Worm (Caenorhabditis elegans) whole organism, L3 larva: Measurements from ENCODE around the gene inx-8.

Source experiments
- ZK546.5 ChIP-seq: sonication (generic microtip); optimal IDR thresholded peaks from 2 replicates; lab custom pipeline; 2017; ENCODE audit warnings: missing biosample characterization, missing genetic modification characterization
- elt-3 ChIP-seq, 3 experiments: fragments of 150-350 bp in 1 of 3; sonication (generic microtip) in 2 of 3; optimal IDR thresholded peaks; 2 replicates in 2 of 3; 4 replicates in 1 of 3; lab custom pipeline; 2014 to 2017; ENCODE audit warnings: missing biosample characterization in 3 of 3, missing genetic modification characterization in 3 of 3
- jun-1 ChIP-seq: fragments of 150-350 bp; optimal IDR thresholded peaks from 2 replicates; lab custom pipeline; 2014; ENCODE audit warnings: missing biosample characterization, missing genetic modification reagents, missing genetic modification characterization
- lin-39 ChIP-seq: fragments of 150-350 bp; optimal IDR thresholded peaks from 2 replicates; lab custom pipeline; 2018; ENCODE audit warnings: missing biosample characterization, missing genetic modification reagents, missing genetic modification characterization
- mdl-1 ChIP-seq: fragments of 150-350 bp; optimal IDR thresholded peaks from 2 replicates; lab custom pipeline; 2014; ENCODE audit warnings: missing biosample characterization, missing genetic modification characterization
- nhr-12 ChIP-seq: fragments of 150-350 bp; optimal IDR thresholded peaks from 2 replicates; lab custom pipeline; 2014; ENCODE audit warnings: missing biosample characterization, missing genetic modification characterization
- snpc-4 ChIP-seq: fragments of 150-350 bp; optimal IDR thresholded peaks from 2 replicates; lab custom pipeline; 2014; ENCODE audit warnings: missing biosample characterization, missing genetic modification characterization

DNA sequence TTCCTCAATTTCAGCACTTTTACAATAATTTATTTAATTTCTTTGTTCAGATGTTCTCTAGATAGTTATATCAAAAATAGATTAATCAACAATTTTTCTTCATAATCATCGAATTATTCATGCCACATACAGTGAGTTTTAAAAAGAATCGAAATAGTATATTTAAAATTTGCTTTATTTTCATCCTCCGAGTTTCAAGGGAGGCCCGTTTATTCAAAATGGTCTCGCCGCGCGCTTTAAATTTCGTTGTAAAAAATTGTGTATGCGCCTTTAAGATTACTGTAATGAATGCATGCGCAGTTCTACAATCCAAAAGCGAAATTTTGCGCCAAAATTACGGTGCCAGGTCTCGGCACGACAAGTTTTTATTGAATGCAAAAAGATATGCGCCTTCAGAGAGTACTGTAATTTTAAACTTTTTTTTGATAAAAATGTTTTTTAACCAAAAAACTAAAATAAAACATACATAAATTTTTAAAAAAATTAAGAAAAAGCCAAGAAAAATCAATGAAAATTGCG is 13.8 kb upstream of the inx-8 start, which contains the start of gene ZK792.1:
- TF ChIP-seq ZK546.5 (tag; lab: Kevin White, UChicago) (no peak), elt-3 (tag; optimal IDR thresholded peaks at IDR 0.05; lab: Kevin White, UChicago) (no peak), lin-39 (tag; lab: Kevin White, UChicago) (no peak), mdl-1 (no peak), snpc-4 (tag; lab: Kevin White, UChicago) (no peak), jun-1 (tag; lab: Kevin White, UChicago) (no peak), nhr-12 (tag; lab: Kevin White, UChicago) (no peak)
